Worm (Caenorhabditis elegans) whole organism, L2 larva: ENCODE data around the gene nhr-124.

Source experiments
- Y55F3AM.14 ChIP-seq: fragments of 200-800 bp; sonication (Bioruptor generic); optimal IDR thresholded peaks from 2 replicates; lab custom pipeline; 2018; ENCODE audit warnings: mild to moderate bottlenecking, missing genetic modification characterization, missing compliant biosample characterization
- ZK546.5 ChIP-seq: sonication (generic microtip); optimal IDR thresholded peaks from 2 replicates; lab custom pipeline; 2017; ENCODE audit warnings: missing biosample characterization, missing genetic modification characterization
- ceh-16 ChIP-seq: fragments of 150-350 bp; optimal IDR thresholded peaks from 2 replicates; lab custom pipeline; 2014; ENCODE audit warnings: missing biosample characterization, missing genetic modification characterization
- ceh-82 ChIP-seq: fragments of 150-350 bp; optimal IDR thresholded peaks from 2 replicates; lab custom pipeline; 2014; ENCODE audit warnings: missing biosample characterization, missing genetic modification characterization
- crh-2 ChIP-seq: sonication (generic microtip); optimal IDR thresholded peaks from 2 replicates; lab custom pipeline; 2017; ENCODE audit warnings: missing biosample characterization, missing genetic modification characterization
- dmd-4 ChIP-seq: sonication (generic microtip); optimal IDR thresholded peaks from 2 replicates; lab custom pipeline; 2017; ENCODE audit warnings: missing biosample characterization, missing genetic modification characterization
- egl-27 ChIP-seq: sonication (generic microtip); optimal IDR thresholded peaks from 3 replicates; lab custom pipeline; 2017; ENCODE audit warnings: missing biosample characterization, missing genetic modification reagents, missing genetic modification characterization
- lin-39 ChIP-seq: fragments of 150-350 bp; optimal IDR thresholded peaks from 2 replicates; lab custom pipeline; 2014; ENCODE audit warnings: missing biosample characterization, missing genetic modification reagents, missing genetic modification characterization
- lsy-2 ChIP-seq, 2 experiments: fragments of 150-350 bp in 1 of 2; sonication (generic microtip) in 1 of 2; optimal IDR thresholded peaks; 2 replicates each; lab custom pipeline; 2014 to 2017; ENCODE audit warnings: missing biosample characterization in 2 of 2, missing genetic modification characterization in 2 of 2
- mab-5 ChIP-seq: fragments of 150-350 bp; optimal IDR thresholded peaks from 2 replicates; lab custom pipeline; 2014; ENCODE audit warnings: missing biosample characterization, missing genetic modification characterization
- nhr-10 ChIP-seq: sonication (generic microtip); optimal IDR thresholded peaks from 2 replicates; lab custom pipeline; 2017; ENCODE audit warnings: missing biosample characterization, missing genetic modification characterization
- nhr-11 ChIP-seq: fragments of 150-350 bp; optimal IDR thresholded peaks from 2 replicates; lab custom pipeline; 2014; ENCODE audit warnings: missing biosample characterization, missing genetic modification characterization
- nhr-129 ChIP-seq: fragments of 150-350 bp; optimal IDR thresholded peaks from 2 replicates; lab custom pipeline; 2014; ENCODE audit warnings: missing biosample characterization, missing genetic modification characterization
- nhr-23 ChIP-seq: fragments of 150-350 bp; optimal IDR thresholded peaks from 2 replicates; lab custom pipeline; 2014; ENCODE audit warnings: missing biosample characterization, missing genetic modification reagents, missing genetic modification characterization
- nhr-237 ChIP-seq: fragments of 150-350 bp; optimal IDR thresholded peaks from 2 replicates; lab custom pipeline; 2014; ENCODE audit warnings: missing biosample characterization, missing genetic modification characterization
- sma-3 ChIP-seq: sonication (generic microtip); optimal IDR thresholded peaks from 2 replicates; lab custom pipeline; 2016; ENCODE audit warnings: missing genetic modification reagents, missing genetic modification characterization, missing compliant biosample characterization
- unc-39 ChIP-seq: fragments of 150-350 bp; optimal IDR thresholded peaks from 2 replicates; lab custom pipeline; 2014; ENCODE audit warnings: missing biosample characterization, missing genetic modification characterization
- unc-62 ChIP-seq: fragments of 150-350 bp; optimal IDR thresholded peaks from 2 replicates; lab custom pipeline; 2014; ENCODE audit warnings: missing biosample characterization, missing genetic modification reagents, missing genetic modification characterization
- ztf-11 ChIP-seq: sonication (generic microtip); optimal IDR thresholded peaks from 2 replicates; lab custom pipeline; 2017; ENCODE audit warnings: missing biosample characterization, missing genetic modification characterization
- ztf-4 ChIP-seq: fragments of 150-350 bp; optimal IDR thresholded peaks from 2 replicates; lab custom pipeline; 2014; ENCODE audit warnings: missing biosample characterization, missing genetic modification characterization

Gene nhr-124

ce11 chrV:3831616-3832015, 54.4 kb downstream of the nhr-124 start, which contains the start of gene H10D18.5:
Gene H10D18.5, minus strand, starts transcription at chrV:3831716.
- TF ChIP-seq ZK546.5: no peak
- TF ChIP-seq nhr-129: no peak
- TF ChIP-seq ceh-82: no peak
- no peak for TF ChIP-seq unc-62 (GFP tag; lab: Kevin White, UChicago)
- TF ChIP-seq nhr-237 (tag; lab: Kevin White, UChicago): no peak
- TF ChIP-seq lsy-2 (tag; optimal IDR thresholded peaks at IDR 0.05; lab: Kevin White, UChicago): no peak
- TF ChIP-seq lin-39 (tag; lab: Kevin White, UChicago): no peak
- no peak for TF ChIP-seq Y55F3AM.14 (GFP tag; lab: Kevin White, UChicago)
- no peak for TF ChIP-seq dmd-4 (tag; lab: Kevin White, UChicago)
- no peak for TF ChIP-seq sma-3
- no peak for TF ChIP-seq ztf-11 (tag; lab: Kevin White, UChicago)
- no peak for TF ChIP-seq mab-5 (tag; lab: Kevin White, UChicago)
- no peak for TF ChIP-seq ceh-16 (tag; lab: Kevin White, UChicago)
- no peak for TF ChIP-seq egl-27 (tag; lab: Kevin White, UChicago)
- TF ChIP-seq unc-39 (tag; lab: Kevin White, UChicago): no peak
- TF ChIP-seq ztf-4: no peak
- TF ChIP-seq nhr-11 (tag; lab: Kevin White, UChicago): no peak
- TF ChIP-seq nhr-10: no peak
- no peak for TF ChIP-seq crh-2 (tag; lab: Kevin White, UChicago)
- no peak for TF ChIP-seq nhr-23 (tag; lab: Kevin White, UChicago)
